Fruit fly (Drosophila melanogaster): ENCODE results near the gene Ref2.

Gene Ref2

DNA sequence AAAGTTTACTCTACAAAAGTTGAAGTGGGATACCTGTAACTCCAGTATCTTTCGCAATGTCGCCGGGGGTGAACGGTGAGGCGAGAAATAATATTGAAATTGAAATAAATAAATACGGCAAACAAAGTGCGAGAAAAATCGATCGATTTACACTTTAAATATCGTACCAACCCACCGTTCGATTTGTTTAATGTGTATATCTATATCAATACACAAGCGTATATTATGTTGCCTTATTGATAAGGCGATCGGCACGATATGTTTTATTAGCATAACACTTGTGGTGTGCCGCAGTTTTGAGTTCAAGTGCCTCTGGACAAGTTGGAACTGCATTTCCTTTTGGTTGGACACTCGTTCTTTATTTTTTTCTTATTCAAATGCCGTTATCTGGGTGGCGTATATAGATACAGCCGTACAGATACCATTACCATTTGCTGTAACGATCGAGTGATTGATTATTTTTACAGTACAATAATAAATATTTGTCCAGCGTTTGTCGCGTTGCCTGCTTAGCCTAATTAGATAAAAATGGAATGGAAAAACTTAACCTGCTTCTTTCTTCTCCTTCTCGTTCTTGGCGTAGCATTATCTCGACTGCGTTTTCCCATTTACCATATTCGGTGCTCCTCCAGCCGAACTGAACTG, 57.2 kb downstream of the Ref2 start (continued):
- TF ChIP-seq Chrac-16 (GFP tag; optimal IDR thresholded peaks at IDR 0.05) (no peak), CG42726 (GFP tag; IDR thresholded peaks at IDR 0.05; ENCODE audit: partially characterized antibody) (no peak), CG13624 (GFP tag; optimal IDR thresholded peaks at IDR 0.05) (no peak), vfl (GFP tag; optimal IDR thresholded peaks at IDR 0.05) (no peak), C15 (GFP tag; IDR thresholded peaks at IDR 0.05) (no peak), Camta (GFP tag; optimal IDR thresholded peaks at IDR 0.05) (no peak), CG1792 (GFP tag; optimal IDR thresholded peaks at IDR 0.05) (no peak), dimm (GFP tag; IDR thresholded peaks at IDR 0.05) (no peak), sc (optimal IDR thresholded peaks at IDR 0.05) (no peak), sc (GFP tag; optimal IDR thresholded peaks at IDR 0.05) (no peak), CG6765 (GFP tag; optimal IDR thresholded peaks at IDR 0.05) (no peak), Med (GFP tag) (peak; percentile 78), CG18599 (GFP tag; optimal IDR thresholded peaks at IDR 0.05) (no peak), dmrt11E (tag; optimal IDR thresholded peaks at IDR 0.05) (peak; percentile 41), E2f2 (GFP tag; IDR thresholded peaks at IDR 0.05) (no peak), dmrt99B (tag; optimal IDR thresholded peaks at IDR 0.05) (no peak), salm (tag; optimal IDR thresholded peaks at IDR 0.05) (peak; percentile 58), fu2 (GFP tag; optimal IDR thresholded peaks at IDR 0.05) (no peak), ttk (GFP tag; IDR thresholded peaks at IDR 0.05) (no peak), gt (GFP tag; IDR thresholded peaks at IDR 0.05) (no peak), CG6854 (GFP tag; optimal IDR thresholded peaks at IDR 0.05) (no peak), CG9876 (GFP tag; optimal IDR thresholded peaks at IDR 0.05) (no peak), CG12391 (tag; optimal IDR thresholded peaks at IDR 0.05) (no peak), run (tag; optimal IDR thresholded peaks at IDR 0.05) (peak; percentile 39), Eip74EF (GFP tag; optimal IDR thresholded peaks at IDR 0.05) (no peak), CG33557 (GFP tag; optimal IDR thresholded peaks at IDR 0.05) (peak; percentile 68), tgo (GFP tag; IDR thresholded peaks at IDR 0.05) (no peak), CG1233 (GFP tag; optimal IDR thresholded peaks at IDR 0.05) (peak; percentile 19), CG6654 (GFP tag; optimal IDR thresholded peaks at IDR 0.05) (no peak), CG4404 (GFP tag; IDR thresholded peaks at IDR 0.05) (no peak), CG7745 (tag; optimal IDR thresholded peaks at IDR 0.05) (peak; percentile 76), Scr (GFP tag; IDR thresholded peaks at IDR 0.05; ENCODE audit: partially characterized antibody) (no peak), peb (GFP tag; IDR thresholded peaks at IDR 0.05) (no peak), CG9727 (GFP tag; optimal IDR thresholded peaks at IDR 0.05) (peak; percentile 37), tap (tag; optimal IDR thresholded peaks at IDR 0.05) (no peak), Xbp1 (GFP tag; optimal IDR thresholded peaks at IDR 0.05) (no peak), exex (tag; optimal IDR thresholded peaks at IDR 0.05) (peak; percentile 23), her (GFP tag; optimal IDR thresholded peaks at IDR 0.05) (no peak), hb (GFP tag; IDR thresholded peaks at IDR 0.05; ENCODE audit: partially characterized antibody) (no peak), ssp (GFP tag; IDR thresholded peaks at IDR 0.05) (no peak), kni (GFP tag; optimal IDR thresholded peaks at IDR 0.05) (peak; percentile 41), CG6272 (GFP tag; IDR thresholded peaks at IDR 0.05) (no peak)

Data from whole organism, embryonic.